Worm (Caenorhabditis elegans) whole organism, young adult: ENCODE measurements around the gene swan-1.

ENCODE experiments used
- D2030.7 ChIP-seq: fragments of 200-800 bp; sonication (Bioruptor generic); IDR thresholded peaks from 2 replicates; pipeline ENCODE4 v1.3.6; 2022; ENCODE audit warnings: missing genetic modification reagents, missing genetic modification characterization, missing compliant biosample characterization
- F49E8.2 ChIP-seq: sonication (generic microtip); optimal IDR thresholded peaks from 3 replicates; lab custom pipeline; 2017; ENCODE audit warnings: missing genetic modification characterization, mild to moderate bottlenecking, missing compliant biosample characterization, antibody characterized with exemption, moderate library complexity; ENCODE audit not compliant: insufficient read depth
- F52B5.7 ChIP-seq: sonication (generic microtip); optimal IDR thresholded peaks from 2 replicates; lab custom pipeline; 2016; ENCODE audit warnings: mild to moderate bottlenecking, missing genetic modification characterization, missing compliant biosample characterization
- F57C9.4 ChIP-seq: sonication (generic microtip); optimal IDR thresholded peaks from 2 replicates; lab custom pipeline; 2017; ENCODE audit warnings: mild to moderate bottlenecking, missing genetic modification characterization, missing compliant biosample characterization
- T26A5.8 ChIP-seq: sonication (generic microtip); optimal IDR thresholded peaks from 2 replicates; lab custom pipeline; 2016; ENCODE audit warnings: missing genetic modification characterization, missing compliant biosample characterization
- Y95B8A.8 ChIP-seq: fragments of 200-800 bp; sonication (Bioruptor generic); IDR thresholded peaks from 2 replicates; pipeline ENCODE4 v1.3.6; 2022; ENCODE audit warnings: missing genetic modification reagents, missing genetic modification characterization, missing compliant biosample characterization
- ZK185.1 ChIP-seq: sonication (generic microtip); optimal IDR thresholded peaks from 2 replicates; lab custom pipeline; 2016; ENCODE audit warnings: mild to moderate bottlenecking, missing genetic modification characterization, missing compliant biosample characterization; ENCODE audit not compliant: poor library complexity, severe bottlenecking
- atf-7 ChIP-seq: sonication (generic microtip); optimal IDR thresholded peaks from 2 replicates; lab custom pipeline; 2017; ENCODE audit warnings: mild to moderate bottlenecking, missing genetic modification characterization, missing compliant biosample characterization
- athp-1 ChIP-seq: sonication (generic microtip); optimal IDR thresholded peaks from 2 replicates; lab custom pipeline; 2017; ENCODE audit warnings: mild to moderate bottlenecking, missing genetic modification characterization, missing compliant biosample characterization
- attf-3 ChIP-seq: fragments of 200-800 bp; sonication (Bioruptor generic); conservative IDR thresholded peaks from 2 replicates; pipeline ENCODE4 v1.3.6; 2022; ENCODE audit warnings: missing genetic modification reagents, missing genetic modification characterization, missing compliant biosample characterization
- bed-1 ChIP-seq: fragments of 200-800 bp; sonication (Bioruptor generic); IDR thresholded peaks from 2 replicates; pipeline ENCODE4 v1.3.6; 2022; ENCODE audit warnings: missing genetic modification reagents, missing genetic modification characterization, missing compliant biosample characterization
- ceh-27 ChIP-seq: fragments of 200-800 bp; sonication (Bioruptor generic); optimal IDR thresholded peaks from 2 replicates; lab custom pipeline; 2018; ENCODE audit warnings: mild to moderate bottlenecking, missing genetic modification characterization, moderate library complexity, missing compliant biosample characterization
- ceh-79 ChIP-seq: sonication (generic microtip); optimal IDR thresholded peaks from 2 replicates; lab custom pipeline; 2017; ENCODE audit warnings: mild to moderate bottlenecking, missing genetic modification characterization, missing compliant biosample characterization
- dox-1 ChIP-seq: fragments of 200-800 bp; sonication (Bioruptor generic); IDR thresholded peaks from 2 replicates; pipeline ENCODE4 v1.3.6; 2022; ENCODE audit warnings: missing genetic modification reagents, missing genetic modification characterization, missing compliant biosample characterization
- egrh-3 ChIP-seq: fragments of 200-800 bp; sonication (Bioruptor generic); IDR thresholded peaks from 2 replicates; pipeline ENCODE4 v1.3.6; 2022; ENCODE audit warnings: missing genetic modification reagents, missing genetic modification characterization, missing compliant biosample characterization
- hlh-26 ChIP-seq: fragments of 200-800 bp; sonication (Bioruptor generic); conservative IDR thresholded peaks from 2 replicates; pipeline ENCODE4 v1.3.6; 2022; ENCODE audit warnings: missing genetic modification reagents, missing genetic modification characterization, missing compliant biosample characterization
- hmg-20 ChIP-seq: fragments of 200-800 bp; sonication (Bioruptor generic); IDR thresholded peaks from 2 replicates; pipeline ENCODE4 v1.3.6; 2022; ENCODE audit warnings: missing genetic modification reagents, missing genetic modification characterization, missing compliant biosample characterization
- lin-26 ChIP-seq: fragments of 200-800 bp; sonication (Bioruptor generic); IDR thresholded peaks from 2 replicates; pipeline ENCODE4 v1.3.6; 2022; ENCODE audit warnings: missing genetic modification reagents, missing genetic modification characterization, missing compliant biosample characterization
- lin-54 ChIP-seq: fragments of 200-800 bp; sonication (Bioruptor generic); optimal IDR thresholded peaks from 2 replicates; lab custom pipeline; 2018; ENCODE audit warnings: mild to moderate bottlenecking, missing genetic modification characterization, missing compliant biosample characterization
- lsy-27 ChIP-seq: sonication (generic microtip); optimal IDR thresholded peaks from 2 replicates; lab custom pipeline; 2017; ENCODE audit warnings: missing genetic modification characterization, mild to moderate bottlenecking, missing compliant biosample characterization, antibody characterized with exemption, missing genotype, borderline replicate concordance; ENCODE audit not compliant: insufficient read depth
- madf-10 ChIP-seq: sonication (generic microtip); optimal IDR thresholded peaks from 2 replicates; lab custom pipeline; 2016; ENCODE audit warnings: mild to moderate bottlenecking, missing genetic modification characterization, missing compliant biosample characterization
- madf-3 ChIP-seq: fragments of 200-800 bp; sonication (Bioruptor generic); IDR thresholded peaks from 2 replicates; pipeline ENCODE4 v1.3.6; 2022; ENCODE audit warnings: missing genetic modification reagents, missing genetic modification characterization, missing compliant biosample characterization
- madf-8 ChIP-seq: fragments of 200-800 bp; sonication (Bioruptor generic); conservative IDR thresholded peaks from 2 replicates; pipeline ENCODE4 v1.3.6; 2022; ENCODE audit warnings: missing genetic modification reagents, missing genetic modification characterization, missing compliant biosample characterization
- mcd-1 ChIP-seq: fragments of 200-800 bp; sonication (Bioruptor generic); IDR thresholded peaks from 2 replicates; pipeline ENCODE4 v1.3.6; 2022; ENCODE audit warnings: missing genetic modification reagents, missing genetic modification characterization, missing compliant biosample characterization
- mes-4 ChIP-seq: sonication (generic microtip); optimal IDR thresholded peaks from 2 replicates; lab custom pipeline; 2016; ENCODE audit warnings: missing genotype, missing genetic modification characterization, missing compliant biosample characterization
- mxl-1 ChIP-seq: sonication (generic microtip); optimal IDR thresholded peaks from 2 replicates; lab custom pipeline; 2016; ENCODE audit warnings: missing genetic modification characterization, missing compliant biosample characterization
- nfyb-1 ChIP-seq: fragments of 200-800 bp; sonication (Bioruptor generic); IDR thresholded peaks from 2 replicates; pipeline ENCODE4 v1.3.6; 2022; ENCODE audit warnings: missing genetic modification reagents, missing genetic modification characterization, missing compliant biosample characterization
- nhr-80 ChIP-seq: sonication (generic microtip); optimal IDR thresholded peaks from 2 replicates; lab custom pipeline; 2016; ENCODE audit warnings: missing genetic modification characterization, missing compliant biosample characterization
- rec-8 ChIP-seq, 2 experiments: sonication (generic microtip); optimal IDR thresholded peaks; 2 replicates each; lab custom pipeline; 2016; ENCODE audit warnings: mild to moderate bottlenecking in 2 of 2, missing genetic modification characterization in 2 of 2, missing genetic modification reagents in 2 of 2, missing genotype in 2 of 2, missing biosample characterization in 1 of 2, missing compliant biosample characterization in 1 of 2, moderate library complexity in 1 of 2
- repo-1 ChIP-seq: sonication (generic microtip); optimal IDR thresholded peaks from 2 replicates; lab custom pipeline; 2017; ENCODE audit warnings: mild to moderate bottlenecking, missing genetic modification characterization, missing compliant biosample characterization
- tlf-1 ChIP-seq: fragments of 200-800 bp; sonication (Bioruptor generic); optimal IDR thresholded peaks from 2 replicates; lab custom pipeline; 2018; ENCODE audit warnings: mild to moderate bottlenecking, missing genetic modification characterization, missing compliant biosample characterization
- zim-3 ChIP-seq: sonication (generic microtip); optimal IDR thresholded peaks from 2 replicates; lab custom pipeline; 2017; ENCODE audit warnings: mild to moderate bottlenecking, missing genetic modification characterization, moderate library complexity, missing compliant biosample characterization
- ztf-22 ChIP-seq: fragments of 200-800 bp; sonication (Bioruptor generic); optimal IDR thresholded peaks from 2 replicates; lab custom pipeline; 2018; ENCODE audit warnings: mild to moderate bottlenecking, missing genetic modification characterization, moderate library complexity, missing compliant biosample characterization

The swan-1 gene

DNA sequence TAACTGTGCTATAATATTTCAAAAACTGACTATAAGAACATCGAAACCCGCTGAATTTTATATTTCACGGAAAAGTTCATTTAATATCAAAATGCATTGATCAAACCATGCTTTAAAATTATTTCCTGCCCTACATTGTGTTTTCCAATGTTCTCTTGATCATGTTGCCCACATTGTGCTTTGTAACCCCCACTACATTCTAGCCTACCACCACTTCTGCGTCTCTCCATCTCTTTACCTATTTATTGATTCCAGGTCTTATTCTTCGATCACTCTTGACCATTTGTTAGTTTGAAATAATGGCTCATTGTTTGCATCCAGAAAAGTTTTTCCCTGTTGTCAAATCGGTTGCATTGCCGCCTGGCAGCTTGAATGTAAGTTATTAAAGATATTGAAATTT is 24.8 kb downstream of the swan-1 start, which contains the start of gene decr-1.1:
TSS of gene decr-1.1 (plus strand) at position 210 of the 400 bp plus-strand sequence.
- no peak for TF ChIP-seq Y95B8A.8 (GFP tag; lab: Robert Waterston, UW)
- TF ChIP-seq madf-3 (GFP tag; lab: Robert Waterston, UW) = no peak
- peak; percentile 30 for TF ChIP-seq nhr-80 (tag; lab: Kevin White, UChicago)
- TF ChIP-seq dox-1 = 0 out of 2 replicates have a peak, but pooled peaks have one; percentile 18
- no peak for TF ChIP-seq F52B5.7 (tag; lab: Kevin White, UChicago)
- peak; percentile 25 for TF ChIP-seq ZK185.1
- TF ChIP-seq lin-54 (GFP tag; lab: Kevin White, UChicago) = no peak
- TF ChIP-seq ceh-79 (tag; lab: Kevin White, UChicago) = no peak

DNA sequence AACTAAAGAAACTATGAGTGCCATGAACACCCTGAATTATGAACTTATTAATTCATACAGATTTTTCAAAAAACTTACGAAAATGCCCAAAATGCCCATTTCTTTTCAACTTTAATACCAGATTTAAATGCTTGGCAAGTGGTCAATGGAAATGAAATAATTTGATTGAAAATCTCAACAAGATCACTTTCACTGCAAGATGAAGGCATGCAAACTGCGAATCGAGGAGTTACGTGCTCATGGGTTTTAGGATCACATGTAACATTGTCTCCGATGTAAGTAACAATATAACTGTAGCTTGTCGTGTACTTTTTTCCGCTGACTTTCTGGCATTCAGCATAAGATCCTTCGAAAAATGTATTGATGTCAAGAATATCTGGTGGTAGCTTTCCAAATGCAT is 26.1 kb downstream of the swan-1 start:
- no peak for TF ChIP-seq ceh-27 (GFP tag; lab: Kevin White, UChicago)
- no peak for TF ChIP-seq nhr-80 (tag; lab: Kevin White, UChicago)
- no peak for TF ChIP-seq F49E8.2 (tag; lab: Kevin White, UChicago)
- no peak for TF ChIP-seq D2030.7 (GFP tag; lab: Robert Waterston, UW)
- TF ChIP-seq mes-4 (tag; lab: Kevin White, UChicago) = no peak
- TF ChIP-seq mcd-1 = no peak
- TF ChIP-seq madf-10 = no peak
- TF ChIP-seq attf-3 (GFP tag; lab: Robert Waterston, UW) = no peak
- TF ChIP-seq mxl-1 = no peak
- no peak for TF ChIP-seq hlh-26 (GFP tag; lab: Robert Waterston, UW)
- TF ChIP-seq rec-8 (tag; optimal IDR thresholded peaks at IDR 0.05; lab: Kevin White, UChicago) = no peak
- TF ChIP-seq hmg-20 = no peak
- no peak for TF ChIP-seq ztf-22 (GFP tag; lab: Kevin White, UChicago)

DNA sequence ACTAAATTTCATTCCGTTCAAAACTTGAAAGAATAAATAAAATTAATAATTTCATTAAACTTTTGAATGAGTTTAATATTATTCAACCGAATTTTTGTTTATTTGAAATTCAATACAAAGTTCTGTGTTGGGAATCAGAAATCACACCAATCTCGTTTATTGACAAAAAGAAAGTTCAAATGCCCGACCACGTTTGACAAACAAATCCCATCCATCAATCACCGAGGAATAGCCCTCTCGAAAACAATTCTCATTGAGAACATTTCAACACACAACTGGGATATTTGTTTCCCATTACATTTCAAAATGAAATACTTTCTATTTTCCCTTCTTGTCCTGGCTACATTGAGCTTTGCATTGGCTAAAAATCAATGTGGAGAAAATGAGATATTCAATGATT is 29.2 kb downstream of the swan-1 start, which contains the start of gene F53C11.9:
TSS of gene F53C11.9 (plus strand) at position 159 of the 400 bp plus-strand sequence.
- TF ChIP-seq rec-8 (tag; optimal IDR thresholded peaks at IDR 0.05; lab: Kevin White, UChicago) (no peak), T26A5.8 (no peak), athp-1 (tag; lab: Kevin White, UChicago) (no peak), lsy-27 (tag; lab: Kevin White, UChicago) (no peak), lin-26 (GFP tag; lab: Robert Waterston, UW) (no peak), attf-3 (GFP tag; lab: Robert Waterston, UW) (no peak), tlf-1 (GFP tag; lab: Kevin White, UChicago) (no peak), atf-7 (tag; lab: Kevin White, UChicago) (no peak), zim-3 (tag; lab: Kevin White, UChicago) (no peak), repo-1 (no peak), egrh-3 (GFP tag; lab: Robert Waterston, UW) (no peak)
- TF ChIP-seq, all 124 proteins: peak for 0

DNA sequence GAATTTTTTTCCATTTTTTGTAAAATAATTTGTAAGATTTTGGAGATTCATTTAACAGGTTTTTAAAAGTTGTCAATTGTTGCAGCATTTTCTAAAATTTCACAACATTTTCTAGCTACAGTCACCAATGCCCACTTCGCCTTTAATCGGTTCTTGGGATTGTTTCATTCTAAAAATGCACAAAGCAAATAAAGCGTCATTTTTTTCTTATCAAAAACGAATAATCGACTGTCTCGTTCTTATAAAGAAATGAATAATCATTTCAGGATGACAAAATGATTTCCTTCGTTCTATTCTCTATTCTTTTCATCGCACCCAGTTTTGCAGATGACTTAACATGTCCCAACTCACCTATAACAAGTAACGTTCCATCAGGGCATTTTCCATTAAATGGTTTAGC is 31.5 kb downstream of the swan-1 start, which contains the start of gene F53C11.1:
TSS of gene F53C11.1 (plus strand) at position 268 of the 400 bp plus-strand sequence.
- peak; percentile 46 for TF ChIP-seq nhr-80 (tag; lab: Kevin White, UChicago)
- TF ChIP-seq F57C9.4 (tag; lab: Kevin White, UChicago) = no peak
- TF ChIP-seq, all 124 proteins: peak for 1

DNA sequence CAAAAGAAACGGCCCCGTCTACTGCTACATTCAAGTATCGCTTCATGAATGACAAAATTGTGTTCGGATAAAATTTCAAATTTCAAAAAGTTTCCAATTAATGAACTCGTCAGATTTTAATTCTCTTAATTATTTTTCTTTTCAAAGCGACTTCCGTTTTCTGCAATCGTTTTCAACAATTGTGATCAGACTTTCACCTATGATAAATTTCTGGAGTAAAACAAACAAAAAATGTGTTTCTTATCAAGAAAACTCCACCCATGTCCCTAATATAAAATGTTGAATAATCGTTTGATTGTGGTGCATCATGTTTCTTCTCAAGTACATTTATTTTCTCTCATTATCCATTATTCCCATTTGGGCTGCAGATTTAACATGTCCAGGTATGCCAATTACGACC is 35.8 kb downstream of the swan-1 start, which contains the start of gene F20G2.5:
TSS of gene F20G2.5 (plus strand) at position 301 of the 400 bp plus-strand sequence.
- TF ChIP-seq nfyb-1 (GFP tag; lab: Robert Waterston, UW) (no peak), bed-1 (no peak), madf-8 (GFP tag; lab: Robert Waterston, UW) (no peak)
